Fruit fly (Drosophila melanogaster): ENCODE results near the gene fax.

- TF ChIP-seq cnc (optimal IDR thresholded peaks at IDR 0.05) (no peak), tj (GFP tag; optimal IDR thresholded peaks at IDR 0.05) (peak; percentile 11), kay (GFP tag; ENCODE audit: borderline replicate concordance) (peak; percentile 82), pad (GFP tag; optimal IDR thresholded peaks at IDR 0.05) (no peak), toe (GFP tag; optimal IDR thresholded peaks at IDR 0.05) (no peak)
Observed at dm6 chr3L:16377768-16378764, 33.6 kb downstream of the fax start, which contains the start of gene roq.

All from whole organism, adult.